Fruit fly (Drosophila melanogaster) whole organism, prepupa: ENCODE results near the gene CG34015.
A peak's percentile ranks its signal among the peaks of the same experiment; 100 is the strongest.

Source experiments
- Blimp-1 ChIP-seq: fragments of 200-800 bp; sonication (Bioruptor generic); optimal IDR thresholded peaks from 3 replicates; lab custom pipeline; 2017; ENCODE audit warnings: missing biosample characterization, missing genetic modification characterization, mild to moderate bottlenecking, moderate library complexity, missing genetic modification reagents
- CG10631 ChIP-seq: fragments of 200-800 bp; sonication (Bioruptor generic); optimal IDR thresholded peaks from 2 replicates; lab custom pipeline; 2016; ENCODE audit warnings: missing biosample characterization, missing genetic modification characterization
- CG11294 ChIP-seq: fragments of 200-800 bp; sonication (Bioruptor generic); IDR thresholded peaks from 2 replicates; pipeline ENCODE4 v1.3.6; 2022; ENCODE audit warnings: missing biosample characterization, missing genetic modification characterization
- CG11902 ChIP-seq: fragments of 200-800 bp; sonication (Bioruptor generic); optimal IDR thresholded peaks from 3 replicates; lab custom pipeline; 2016; ENCODE audit warnings: missing biosample characterization, missing genetic modification characterization
- CG1621 ChIP-seq: fragments of 200-800 bp; sonication (Bioruptor generic); optimal IDR thresholded peaks from 3 replicates; lab custom pipeline; 2018; ENCODE audit warnings: missing biosample characterization, mild to moderate bottlenecking, missing genetic modification characterization
- CG16779 ChIP-seq: fragments of 200-800 bp; sonication (Bioruptor generic); optimal IDR thresholded peaks from 3 replicates; lab custom pipeline; 2017; ENCODE audit warnings: missing biosample characterization, mild to moderate bottlenecking, missing genetic modification characterization
- CG3032 ChIP-seq: fragments of 200-800 bp; optimal IDR thresholded peaks from 2 replicates; lab custom pipeline; 2019; ENCODE audit warnings: missing biosample characterization, mild to moderate bottlenecking, missing genetic modification characterization, moderate library complexity
- CG31627 ChIP-seq: fragments of 200-800 bp; sonication (Bioruptor generic); optimal IDR thresholded peaks from 3 replicates; lab custom pipeline; 2016; ENCODE audit warnings: missing biosample characterization, missing genetic modification characterization
- CG4318 ChIP-seq: fragments of 200-800 bp; sonication (Bioruptor generic); optimal IDR thresholded peaks from 3 replicates; lab custom pipeline; 2017; ENCODE audit warnings: missing biosample characterization, mild to moderate bottlenecking, missing genetic modification characterization
- CG8319 ChIP-seq: fragments of 200-800 bp; sonication (Bioruptor generic); optimal IDR thresholded peaks from 3 replicates; lab custom pipeline; 2016; ENCODE audit warnings: missing biosample characterization, missing genetic modification characterization
- CG9139 ChIP-seq: fragments of 200-800 bp; sonication (Bioruptor generic); optimal IDR thresholded peaks from 3 replicates; lab custom pipeline; 2017; ENCODE audit warnings: missing biosample characterization, mild to moderate bottlenecking, missing genetic modification characterization
- Eip75B ChIP-seq: fragments of 200-800 bp; sonication (Bioruptor generic); optimal IDR thresholded peaks from 3 replicates; lab custom pipeline; 2016; ENCODE audit warnings: missing biosample characterization, missing genetic modification characterization
- Eip78C ChIP-seq: fragments of 200-800 bp; sonication (Bioruptor generic); peaks from one replicate; lab custom pipeline; 2016; ENCODE audit warnings: missing biosample characterization, missing genetic modification characterization
- Ets96B ChIP-seq: fragments of 200-800 bp; optimal IDR thresholded peaks from 2 replicates; lab custom pipeline; 2019; ENCODE audit warnings: missing biosample characterization, mild to moderate bottlenecking, missing genetic modification characterization, moderate library complexity
- Hr39 ChIP-seq: fragments of 200-800 bp; sonication (Bioruptor generic); optimal IDR thresholded peaks from 2 replicates; lab custom pipeline; 2016; ENCODE audit warnings: missing biosample characterization, missing genetic modification characterization
- Met ChIP-seq: fragments of 200-800 bp; sonication (Bioruptor generic); optimal IDR thresholded peaks from 3 replicates; lab custom pipeline; 2016; ENCODE audit warnings: missing biosample characterization, missing genetic modification characterization
- Smox ChIP-seq: fragments of 200-800 bp; sonication (Bioruptor generic); optimal IDR thresholded peaks from 3 replicates; lab custom pipeline; 2016; ENCODE audit warnings: missing biosample characterization, missing genetic modification characterization
- Sox14 ChIP-seq: fragments of 200-800 bp; sonication (Bioruptor generic); optimal IDR thresholded peaks from 3 replicates; lab custom pipeline; 2016; ENCODE audit warnings: missing biosample characterization, missing genetic modification characterization
- Sox15 ChIP-seq: fragments of 200-800 bp; sonication (Bioruptor generic); optimal IDR thresholded peaks from 3 replicates; lab custom pipeline; 2016; ENCODE audit warnings: missing biosample characterization, missing genetic modification characterization
- achi ChIP-seq: fragments of 200-800 bp; sonication (Bioruptor generic); optimal IDR thresholded peaks from 3 replicates; lab custom pipeline; 2016; ENCODE audit warnings: missing biosample characterization, missing genetic modification characterization
- cyc ChIP-seq: fragments of 200-800 bp; sonication (Bioruptor generic); optimal IDR thresholded peaks from 3 replicates; lab custom pipeline; 2016; ENCODE audit warnings: missing biosample characterization, missing genetic modification characterization
- dsx ChIP-seq: fragments of 200-800 bp; optimal IDR thresholded peaks from 3 replicates; lab custom pipeline; 2019; ENCODE audit warnings: missing biosample characterization, mild to moderate bottlenecking, missing genetic modification characterization, moderate library complexity; ENCODE audit not compliant: poor library complexity, severe bottlenecking
- esn ChIP-seq: fragments of 200-800 bp; sonication (Bioruptor generic); optimal IDR thresholded peaks from 2 replicates; lab custom pipeline; 2016; ENCODE audit warnings: missing biosample characterization, mild to moderate bottlenecking, missing genetic modification characterization, moderate library complexity
- fd85E ChIP-seq: fragments of 200-800 bp; sonication (Bioruptor generic); optimal IDR thresholded peaks from 3 replicates; lab custom pipeline; 2016; ENCODE audit warnings: missing biosample characterization, missing genetic modification characterization
- lz ChIP-seq: fragments of 200-800 bp; sonication (Bioruptor generic); optimal IDR thresholded peaks from 3 replicates; lab custom pipeline; 2016; ENCODE audit warnings: missing biosample characterization, missing genetic modification characterization
- pdm3 ChIP-seq: fragments of 200-800 bp; sonication (Bioruptor generic); optimal IDR thresholded peaks from 3 replicates; lab custom pipeline; 2016; ENCODE audit warnings: missing biosample characterization, missing genetic modification characterization
- svp ChIP-seq: fragments of 200-800 bp; sonication (Bioruptor generic); peaks from one replicate; lab custom pipeline; 2016; ENCODE audit warnings: missing biosample characterization, missing genetic modification characterization

Gene CG34015

DNA sequence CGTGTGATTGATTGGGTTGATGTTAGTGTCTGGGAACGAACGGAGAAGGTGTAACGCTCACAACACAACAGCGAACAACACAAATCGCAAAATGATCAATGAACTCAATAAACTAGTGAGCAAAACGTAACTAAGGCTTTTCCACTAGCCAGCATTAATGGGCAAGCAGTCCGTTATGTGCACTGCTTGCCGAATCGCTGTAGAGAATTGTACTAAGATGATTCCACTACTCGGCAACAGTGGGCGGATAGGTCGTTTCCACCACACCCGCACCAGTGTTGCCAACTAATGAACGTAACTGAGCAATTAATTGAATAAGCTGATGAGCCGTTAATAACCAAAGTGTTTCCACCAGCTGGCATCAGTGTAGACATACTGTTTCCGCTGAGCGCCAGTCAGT lies 36.4 kb upstream of the CG34015 start:
- TF ChIP-seq Smox (GFP tag; lab: Kevin White, UChicago) (no peak), CG11294 (GFP tag; lab: Robert Waterston, UW) (no peak), CG9139 (no peak), Eip78C (GFP tag; lab: Kevin White, UChicago) (no peak), fd85E (GFP tag; lab: Kevin White, UChicago) (no peak), dsx (GFP tag; lab: Kevin White, UChicago) (no peak), CG1621 (tag; lab: Kevin White, UChicago) (no peak), cyc (GFP tag; lab: Kevin White, UChicago) (no peak)

DNA sequence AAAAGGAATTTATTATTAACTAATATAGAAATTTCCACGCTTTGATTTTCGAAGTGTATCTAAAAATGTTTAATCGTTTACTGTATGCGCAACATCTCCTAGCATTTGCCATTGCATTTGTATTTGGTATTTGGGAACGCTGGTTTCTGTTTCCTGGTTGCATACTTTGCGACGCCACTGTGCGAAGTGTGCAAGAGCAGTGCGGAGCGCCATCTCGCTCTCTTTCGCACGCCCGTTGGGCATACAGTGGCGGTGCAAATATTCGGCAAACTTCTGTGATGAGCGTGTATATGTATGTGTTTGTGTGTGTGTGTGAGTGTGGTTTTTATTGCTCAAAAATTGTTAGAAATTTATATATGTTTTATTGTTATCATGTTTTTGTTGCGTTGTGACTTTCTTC lies 10.4 kb upstream of the CG34015 start:
- TF ChIP-seq Hr39 (GFP tag; lab: Kevin White, UChicago), result peak; percentile 14
- no peak for TF ChIP-seq Ets96B
- TF ChIP-seq svp (GFP tag; lab: Kevin White, UChicago), result peak; percentile 61
- TF ChIP-seq pdm3 (GFP tag; lab: Kevin White, UChicago), result peak; percentile 18
- TF ChIP-seq Sox14 (GFP tag; lab: Kevin White, UChicago), result no peak
- peak; percentile 13 for TF ChIP-seq Met (GFP tag; lab: Kevin White, UChicago)
- TF ChIP-seq, all 60 proteins: peak for 4

DNA sequence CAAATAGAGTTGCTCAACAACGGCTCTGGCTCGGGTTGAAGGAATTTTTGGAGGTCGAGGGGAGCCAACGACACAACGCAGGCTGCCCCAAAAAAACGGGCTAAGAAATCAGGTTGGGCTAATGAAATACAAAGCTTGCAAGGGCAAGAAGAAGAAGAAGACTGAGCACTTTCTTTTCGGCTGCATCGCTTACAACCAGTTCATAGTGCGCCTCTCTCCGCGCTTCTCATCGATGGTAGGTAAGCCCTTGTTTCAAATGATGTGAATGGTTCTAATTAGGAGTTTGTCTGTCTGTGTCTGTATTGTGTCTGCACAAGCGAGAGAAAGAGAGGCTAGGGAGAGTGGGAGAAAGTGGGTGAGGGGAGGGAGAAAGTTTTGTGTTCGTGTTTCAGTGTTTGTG lies 8.5 kb upstream of the CG34015 start:
- TF ChIP-seq Blimp-1 (GFP tag; lab: Kevin White, UChicago), result peak; percentile 46
- no peak for TF ChIP-seq achi (GFP tag; lab: Kevin White, UChicago)
- TF ChIP-seq CG4318 (GFP tag; lab: Kevin White, UChicago), result no peak
- TF ChIP-seq CG8319, result no peak
- no peak for TF ChIP-seq Hr39 (GFP tag; lab: Kevin White, UChicago)

DNA sequence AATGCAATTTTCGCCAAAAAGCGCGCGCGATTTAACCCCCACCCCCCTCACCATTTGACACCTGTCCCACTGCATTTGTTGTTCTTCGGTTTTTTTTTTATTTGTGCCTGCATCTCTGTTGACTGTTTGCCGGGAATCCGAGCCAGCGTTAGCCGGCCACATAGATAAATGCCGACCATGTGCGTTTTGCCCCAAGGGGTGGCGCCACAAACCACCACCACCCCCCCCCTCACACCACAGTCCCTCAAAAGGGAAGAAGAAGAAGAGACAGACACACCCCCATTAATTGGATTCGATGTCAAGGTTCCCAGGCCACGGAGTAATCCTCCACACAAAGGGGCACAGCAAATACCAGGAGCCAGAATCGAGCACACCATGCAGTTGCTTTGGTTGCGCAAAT lies 1.2 kb upstream of the CG34015 start:
- no peak for TF ChIP-seq Ets96B
- TF ChIP-seq Met (GFP tag; lab: Kevin White, UChicago), result no peak
- TF ChIP-seq CG11902 (GFP tag; lab: Kevin White, UChicago), result no peak
- no peak for TF ChIP-seq CG10631 (GFP tag; lab: Kevin White, UChicago)
- no peak for TF ChIP-seq CG31627 (GFP tag; lab: Kevin White, UChicago)

DNA sequence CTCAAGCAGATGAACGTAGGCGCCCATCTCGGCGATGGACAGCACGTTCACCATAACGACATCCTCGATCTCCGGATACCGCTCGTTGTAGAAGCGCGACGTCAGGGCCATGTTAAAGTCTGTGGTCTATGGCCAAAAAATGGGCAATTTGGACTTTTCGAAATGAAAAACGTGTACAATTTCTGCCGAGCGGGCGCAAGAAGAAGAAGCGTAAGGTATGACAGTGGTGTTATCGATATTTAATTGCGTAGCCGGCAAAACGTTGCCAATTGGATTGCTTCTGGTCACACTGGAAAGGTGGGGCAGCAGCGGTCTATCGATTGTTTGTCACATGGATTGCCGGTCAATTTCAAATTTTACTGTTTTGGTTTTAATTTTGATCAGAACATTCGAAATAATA lies 1.3 kb downstream of the CG34015 start, which contains the start of gene eIF2alpha:
TSS of gene eIF2alpha (minus strand) at position 225 of the 400 bp plus-strand sequence.
- TF ChIP-seq Eip78C (GFP tag; lab: Kevin White, UChicago) (peak; percentile 22), pdm3 (GFP tag; lab: Kevin White, UChicago) (no peak), svp (GFP tag; lab: Kevin White, UChicago) (peak; percentile 67), esn (GFP tag; lab: Kevin White, UChicago) (peak; percentile 0)

DNA sequence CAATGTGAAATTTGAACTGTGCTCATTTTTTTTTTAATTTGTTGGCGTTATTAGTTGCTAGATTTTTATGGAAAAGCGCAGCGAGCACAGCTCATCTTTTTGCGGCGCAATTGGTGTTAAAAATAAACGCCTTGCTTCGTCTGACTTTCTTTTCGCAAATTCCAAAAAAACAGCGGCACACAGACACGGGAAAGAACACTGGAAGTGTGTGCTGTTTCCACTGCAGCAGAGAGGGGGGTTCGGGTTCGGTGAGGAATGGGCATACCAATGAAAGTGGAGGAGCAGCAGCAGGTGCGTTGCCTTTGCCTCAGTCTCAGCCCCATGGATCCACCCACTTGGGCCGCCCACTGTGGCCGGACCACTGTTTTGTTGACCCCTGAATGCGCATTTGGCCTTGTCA lies 5.7 kb downstream of the CG34015 start:
- TF ChIP-seq Eip78C (GFP tag; lab: Kevin White, UChicago) (peak; percentile 28), CG16779 (tag; lab: Kevin White, UChicago) (no peak), Sox15 (GFP tag; lab: Kevin White, UChicago) (no peak), CG9139 (no peak), svp (GFP tag; lab: Kevin White, UChicago) (peak; percentile 77)

DNA sequence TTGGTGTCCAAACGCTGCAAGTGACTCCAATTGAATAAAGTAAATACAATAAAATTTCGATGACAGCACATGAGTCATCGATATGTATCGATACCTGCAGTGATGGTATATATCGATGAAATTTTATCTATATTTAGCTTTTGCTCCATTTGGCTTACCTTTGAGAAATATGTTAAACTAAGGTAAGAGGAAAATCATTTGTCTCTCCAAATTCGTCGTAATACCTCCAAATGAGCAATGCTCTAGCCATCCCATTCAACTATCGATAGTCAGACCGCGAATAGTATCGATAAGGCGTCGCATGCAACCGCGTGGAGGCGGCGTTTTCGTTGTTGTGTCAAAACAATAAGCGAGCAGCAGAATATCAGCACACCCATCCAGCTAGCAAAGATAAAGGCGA lies 6.9 kb downstream of the CG34015 start, which contains the start of the genes Cdc50 and rngo:
TSS of gene Cdc50 (minus strand) at position 52 of the 400 bp plus-strand sequence.
TSS of gene rngo (plus strand) at position 189 of the 400 bp plus-strand sequence.
- TF ChIP-seq Eip75B (GFP tag; lab: Kevin White, UChicago) (no peak), CG4318 (GFP tag; lab: Kevin White, UChicago) (no peak), CG3032 (tag; lab: Kevin White, UChicago) (peak; percentile 21), CG31627 (GFP tag; lab: Kevin White, UChicago) (peak; percentile 32), lz (peak; percentile 57), esn (GFP tag; lab: Kevin White, UChicago) (peak; percentile 52)
